Fruit fly (Drosophila melanogaster): Measurements from ENCODE around the gene Elba1.

The Elba1 gene

DNA sequence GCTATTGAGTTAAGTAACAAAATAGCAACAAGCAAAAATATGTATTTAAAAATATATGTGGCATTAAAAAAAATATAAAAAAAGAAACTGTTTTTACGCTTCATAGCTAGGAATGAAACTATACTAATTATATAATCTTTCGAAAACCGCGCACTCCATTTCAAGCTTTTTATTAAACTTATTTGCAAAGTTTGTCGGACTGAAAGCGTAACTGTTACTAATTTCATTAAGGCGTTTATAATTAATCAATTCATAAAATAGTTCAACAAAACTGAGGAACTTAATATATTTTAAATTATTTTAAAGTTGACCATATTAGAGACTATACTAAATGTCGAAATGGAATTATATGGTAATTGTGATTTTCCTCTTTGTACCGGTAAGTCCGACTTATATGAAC is 41.6 kb downstream of the Elba1 start, which contains the start of gene CG15635:
TSS of gene CG15635 (plus strand) at position 301 of the 400 bp plus-strand sequence.
- no peak for TF ChIP-seq psq (optimal IDR thresholded peaks at IDR 0.05)
- TF ChIP-seq h (optimal IDR thresholded peaks at IDR 0.05): no peak
- no peak for TF ChIP-seq Sin3A (optimal IDR thresholded peaks at IDR 0.05)
- no peak for TF ChIP-seq Myc (optimal IDR thresholded peaks at IDR 0.05)
- TF ChIP-seq ttk (optimal IDR thresholded peaks at IDR 0.05): no peak
- no peak for TF ChIP-seq insv (optimal IDR thresholded peaks at IDR 0.05)

DNA sequence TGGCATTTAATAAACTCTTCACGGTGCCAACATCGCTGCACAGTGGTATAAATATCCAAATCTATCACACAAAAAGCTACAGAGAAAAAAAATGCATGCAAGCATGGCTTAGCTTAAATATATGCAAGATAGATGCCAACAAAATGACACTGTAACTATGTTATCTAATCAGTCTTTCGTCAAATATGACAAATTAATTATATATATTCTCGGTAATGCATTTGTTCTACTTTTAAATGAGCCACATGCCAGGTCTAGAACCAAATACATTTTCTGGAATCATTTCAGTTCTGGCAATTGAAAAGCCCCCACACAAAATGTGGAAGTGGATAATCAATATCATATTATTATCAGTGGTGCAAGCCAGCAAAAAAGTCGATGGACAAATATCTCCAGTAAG is 43.3 kb downstream of the Elba1 start, which contains the start of gene BG642163:
TSS of gene BG642163 (plus strand) at position 301 of the 400 bp plus-strand sequence.
- TF ChIP-seq Myc (optimal IDR thresholded peaks at IDR 0.05) (no peak), psq (optimal IDR thresholded peaks at IDR 0.05) (no peak), ttk (optimal IDR thresholded peaks at IDR 0.05) (no peak)

DNA sequence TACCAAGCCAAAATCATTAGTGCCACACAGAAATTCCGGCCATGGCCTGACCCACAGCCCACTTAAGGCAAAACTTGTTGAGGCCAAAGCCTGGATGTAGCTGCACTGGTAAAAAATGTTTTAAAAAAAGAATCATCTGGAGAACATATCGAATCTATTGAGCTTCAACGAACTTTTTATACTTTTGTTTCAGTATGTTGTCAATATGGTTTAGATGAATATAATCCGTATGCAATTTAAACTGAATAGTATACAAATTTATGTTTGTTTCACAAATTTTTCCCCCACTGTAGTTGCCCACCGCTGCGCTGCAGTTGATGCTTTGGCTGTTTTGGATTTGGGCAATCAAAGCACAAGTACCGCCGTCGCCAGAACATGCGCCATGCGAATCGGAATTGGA is 48.9 kb downstream of the Elba1 start:
- TF ChIP-seq h (optimal IDR thresholded peaks at IDR 0.05) (no peak), ttk (optimal IDR thresholded peaks at IDR 0.05) (no peak), insv (optimal IDR thresholded peaks at IDR 0.05) (no peak), Myc (optimal IDR thresholded peaks at IDR 0.05) (no peak), psq (optimal IDR thresholded peaks at IDR 0.05) (no peak), Sin3A (optimal IDR thresholded peaks at IDR 0.05) (no peak)
